Fruit fly (Drosophila melanogaster) whole organism, pupa: ENCODE results near the gene CadN.

Source experiments
- CG10348 ChIP-seq: fragments of 200-800 bp; sonication (Bioruptor generic); IDR thresholded peaks from 2 replicates; pipeline ENCODE4 v1.3.6; 2022; ENCODE audit warnings: missing biosample characterization, missing genetic modification characterization
- CG12605 ChIP-seq: fragments of 200-800 bp; sonication (Bioruptor generic); IDR thresholded peaks from 2 replicates; pipeline ENCODE4 v1.3.6; 2022; ENCODE audit warnings: missing biosample characterization, missing genetic modification characterization
- CG13204 ChIP-seq: fragments of 200-800 bp; sonication (Bioruptor generic); optimal IDR thresholded peaks from 2 replicates; lab custom pipeline; 2018; ENCODE audit warnings: missing biosample characterization, mild to moderate bottlenecking, missing genetic modification characterization, moderate library complexity
- CG14655 ChIP-seq: fragments of 200-800 bp; sonication (Bioruptor generic); optimal IDR thresholded peaks from 3 replicates; lab custom pipeline; 2017; ENCODE audit warnings: mild to moderate bottlenecking, missing biosample characterization, missing genetic modification reagents, missing genetic modification characterization
- CG15710 ChIP-seq: fragments of 200-800 bp; sonication (Bioruptor generic); optimal IDR thresholded peaks from 2 replicates; lab custom pipeline; 2018; ENCODE audit warnings: missing biosample characterization, mild to moderate bottlenecking, missing genetic modification characterization, moderate library complexity
- CG17806 ChIP-seq: fragments of 200-800 bp; sonication (Bioruptor generic); optimal IDR thresholded peaks from 2 replicates; lab custom pipeline; 2018; ENCODE audit warnings: missing biosample characterization, mild to moderate bottlenecking, missing genetic modification characterization, moderate library complexity
- CG32121 ChIP-seq: fragments of 200-800 bp; sonication (Bioruptor generic); IDR thresholded peaks from 2 replicates; pipeline ENCODE4 v1.3.6; 2022; ENCODE audit warnings: missing biosample characterization, missing genetic modification characterization
- CG34367 ChIP-seq: fragments of 200-800 bp; sonication (Bioruptor generic); optimal IDR thresholded peaks from 2 replicates; lab custom pipeline; 2018; ENCODE audit warnings: missing biosample characterization, mild to moderate bottlenecking, missing genetic modification characterization
- CG4496 ChIP-seq: fragments of 200-800 bp; sonication (Bioruptor generic); IDR thresholded peaks from 3 replicates; pipeline ENCODE4 v1.3.6; 2022; ENCODE audit warnings: missing biosample characterization, missing genetic modification characterization
- CG8159 ChIP-seq: fragments of 200-800 bp; sonication (Bioruptor generic); optimal IDR thresholded peaks from 3 replicates; lab custom pipeline; 2018; ENCODE audit warnings: missing biosample characterization, mild to moderate bottlenecking, missing genetic modification characterization, moderate library complexity
- CG8301 ChIP-seq: fragments of 200-800 bp; sonication (Bioruptor generic); optimal IDR thresholded peaks from 2 replicates; lab custom pipeline; 2018; ENCODE audit warnings: missing biosample characterization, mild to moderate bottlenecking, missing genetic modification characterization
- CG9948 ChIP-seq: fragments of 200-800 bp; sonication (Bioruptor generic); optimal IDR thresholded peaks from 2 replicates; lab custom pipeline; 2018; ENCODE audit warnings: missing biosample characterization, mild to moderate bottlenecking, missing genetic modification characterization, moderate library complexity
- D1 ChIP-seq: fragments of 200-800 bp; sonication (Bioruptor generic); optimal IDR thresholded peaks from 2 replicates; lab custom pipeline; 2018; ENCODE audit warnings: missing biosample characterization, mild to moderate bottlenecking, missing genetic modification characterization, moderate library complexity
- EcR ChIP-seq: fragments of 200-800 bp; sonication (Bioruptor generic); optimal IDR thresholded peaks from 3 replicates; lab custom pipeline; 2019; ENCODE audit warnings: missing biosample characterization, missing genetic modification characterization, mild to moderate bottlenecking, moderate library complexity, missing genetic modification reagents
- Ets98B ChIP-seq: fragments of 200-800 bp; sonication (Bioruptor generic); IDR thresholded peaks from 2 replicates; pipeline ENCODE4 v1.3.6; 2022; ENCODE audit warnings: missing biosample characterization, missing genetic modification characterization
- Pif1A ChIP-seq: fragments of 200-800 bp; sonication (Bioruptor generic); optimal IDR thresholded peaks from 3 replicates; lab custom pipeline; 2016; ENCODE audit warnings: missing biosample characterization, missing genetic modification characterization
- Pif1B ChIP-seq: fragments of 200-800 bp; sonication (Bioruptor generic); optimal IDR thresholded peaks from 3 replicates; lab custom pipeline; 2016; ENCODE audit warnings: missing biosample characterization, missing genetic modification characterization
- Snoo ChIP-seq: fragments of 200-800 bp; sonication (Bioruptor generic); optimal IDR thresholded peaks from 3 replicates; lab custom pipeline; 2017; ENCODE audit warnings: missing biosample characterization, mild to moderate bottlenecking, missing genetic modification characterization, inconsistent platforms
- fd96Ca ChIP-seq: fragments of 200-800 bp; sonication (Bioruptor generic); IDR thresholded peaks from 3 replicates; pipeline ENCODE4 v1.3.6; 2022; ENCODE audit warnings: missing biosample characterization, missing genetic modification characterization
- gl ChIP-seq: fragments of 200-800 bp; sonication (Bioruptor generic); optimal IDR thresholded peaks from 2 replicates; lab custom pipeline; 2018; ENCODE audit warnings: missing biosample characterization, mild to moderate bottlenecking, missing genetic modification characterization
- rn ChIP-seq: fragments of 200-800 bp; sonication (Bioruptor generic); IDR thresholded peaks from 2 replicates; pipeline ENCODE4 v1.3.6; 2022; ENCODE audit warnings: missing biosample characterization, missing genetic modification characterization

Gene CadN

DNA sequence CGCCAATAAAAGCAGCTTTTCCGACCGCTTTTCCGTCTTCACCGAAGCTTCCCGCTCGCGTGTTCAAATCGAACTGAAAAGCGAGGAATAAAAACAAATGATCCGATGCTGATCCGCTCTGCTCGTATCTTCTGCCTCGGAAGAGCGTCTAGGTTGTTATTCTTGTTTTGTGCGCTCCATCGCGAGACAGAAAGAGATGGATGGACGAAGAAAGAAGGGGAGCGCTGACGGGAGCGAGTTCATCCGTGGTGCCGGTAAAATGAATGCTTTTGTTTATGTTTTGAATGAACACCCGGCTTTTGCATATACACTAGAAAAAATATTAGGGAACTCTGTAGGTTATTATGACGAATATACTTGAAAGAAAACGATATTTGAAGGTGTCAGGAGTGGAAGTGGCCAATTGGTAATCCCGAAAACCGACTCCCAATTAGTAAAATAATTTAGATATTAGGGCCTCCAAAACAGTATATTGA lies at the start of gene CadN:
Gene CadN (minus strand): TSS at position 54 of the 476 bp plus-strand sequence.
- TF ChIP-seq CG32121 (GFP tag; lab: Robert Waterston, UW) (peak; percentile 81), CG12605 (GFP tag; lab: Robert Waterston, UW) (peak; percentile 94), CG34367 (tag; lab: Kevin White, UChicago) (peak; percentile 71), CG13204 (GFP tag; lab: Kevin White, UChicago) (peak; percentile 80), fd96Ca (GFP tag; lab: Robert Waterston, UW) (peak; percentile 87), CG8301 (tag; lab: Kevin White, UChicago) (peak; percentile 77), Pif1B (peak; percentile 73), rn (GFP tag; lab: Robert Waterston, UW) (peak; percentile 41; the same call in 1 of the 2 replicates), Ets98B (GFP tag; lab: Robert Waterston, UW) (peak; percentile 85), CG9948 (tag; lab: Kevin White, UChicago) (peak; percentile 27), Pif1A (peak; percentile 70), Snoo (tag; lab: Kevin White, UChicago) (peak; percentile 26), CG14655 (GFP tag; lab: Kevin White, UChicago) (peak; percentile 79), CG4496 (GFP tag; lab: Robert Waterston, UW) (peak; percentile 93), D1 (tag; lab: Kevin White, UChicago) (peak; percentile 47), CG17806 (tag; lab: Kevin White, UChicago) (peak; percentile 57), gl (peak; percentile 88), EcR (GFP tag; lab: Kevin White, UChicago) (peak; percentile 37), CG8159 (tag; lab: Kevin White, UChicago) (peak; percentile 49), CG10348 (no peak), CG15710 (peak; percentile 64)

DNA sequence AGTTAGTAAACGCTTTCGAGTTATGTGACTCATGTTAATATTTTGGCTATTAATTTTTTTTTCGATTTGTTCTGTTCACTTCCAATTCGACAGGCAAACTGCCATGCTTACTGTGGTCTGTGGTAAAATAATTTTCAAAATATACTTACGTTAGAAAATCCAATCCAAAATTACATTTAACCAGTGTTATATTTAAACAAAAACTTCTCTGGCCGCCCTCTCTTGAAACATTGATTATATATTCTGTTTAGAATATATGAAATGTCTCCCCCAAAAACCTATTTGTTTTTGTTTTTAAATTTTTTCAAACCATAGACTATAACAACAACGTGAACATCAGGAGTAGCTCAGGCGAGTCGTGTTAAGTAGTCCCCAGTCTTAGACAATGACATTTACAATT lies 34.4 kb upstream of the CadN start, which contains the start of gene CG42830:
Gene CG42830 (minus strand): TSS at position 101 of the 400 bp plus-strand sequence.
- TF ChIP-seq CG10348 (no peak), Ets98B (GFP tag; lab: Robert Waterston, UW) (no peak), CG34367 (tag; lab: Kevin White, UChicago) (no peak), CG4496 (GFP tag; lab: Robert Waterston, UW) (no peak), fd96Ca (GFP tag; lab: Robert Waterston, UW) (no peak), Snoo (tag; lab: Kevin White, UChicago) (no peak), CG8159 (tag; lab: Kevin White, UChicago) (no peak), CG15710 (no peak), gl (no peak), rn (GFP tag; lab: Robert Waterston, UW) (no peak), CG17806 (tag; lab: Kevin White, UChicago) (no peak), CG9948 (tag; lab: Kevin White, UChicago) (no peak), Pif1A (no peak), CG14655 (GFP tag; lab: Kevin White, UChicago) (no peak), Pif1B (no peak), CG12605 (GFP tag; lab: Robert Waterston, UW) (no peak), CG8301 (tag; lab: Kevin White, UChicago) (no peak), CG13204 (GFP tag; lab: Kevin White, UChicago) (no peak)
- TF ChIP-seq, all 21 proteins: peak for 0

dm6 chr2L:17803117-17803516 lies 25.0 kb upstream of the CadN start:
- TF ChIP-seq D1 (tag; lab: Kevin White, UChicago), result no peak
- TF ChIP-seq Snoo (tag; lab: Kevin White, UChicago), result no peak
- no peak for TF ChIP-seq Ets98B (GFP tag; lab: Robert Waterston, UW)
- no peak for TF ChIP-seq CG13204 (GFP tag; lab: Kevin White, UChicago)
- no peak for TF ChIP-seq CG12605 (GFP tag; lab: Robert Waterston, UW)
- no peak for TF ChIP-seq CG10348
- no peak for TF ChIP-seq CG4496 (GFP tag; lab: Robert Waterston, UW)
- TF ChIP-seq CG14655 (GFP tag; lab: Kevin White, UChicago), result no peak
- no peak for TF ChIP-seq CG15710
- TF ChIP-seq gl, result no peak
- no peak for TF ChIP-seq CG17806 (tag; lab: Kevin White, UChicago)
- TF ChIP-seq CG34367 (tag; lab: Kevin White, UChicago), result no peak
- TF ChIP-seq EcR (GFP tag; lab: Kevin White, UChicago), result no peak
- no peak for TF ChIP-seq CG8301 (tag; lab: Kevin White, UChicago)

dm6 chr2L:17784641-17785040 lies 6.5 kb upstream of the CadN start:
- TF ChIP-seq D1 (tag; lab: Kevin White, UChicago) (peak; percentile 56), CG13204 (GFP tag; lab: Kevin White, UChicago) (no peak)

- TF ChIP-seq Pif1B, result no peak
- no peak for TF ChIP-seq CG4496 (GFP tag; lab: Robert Waterston, UW)
- TF ChIP-seq fd96Ca (GFP tag; lab: Robert Waterston, UW), result no peak
Measured at dm6 chr2L:17783477-17783876, 5.3 kb upstream of the CadN start.

DNA sequence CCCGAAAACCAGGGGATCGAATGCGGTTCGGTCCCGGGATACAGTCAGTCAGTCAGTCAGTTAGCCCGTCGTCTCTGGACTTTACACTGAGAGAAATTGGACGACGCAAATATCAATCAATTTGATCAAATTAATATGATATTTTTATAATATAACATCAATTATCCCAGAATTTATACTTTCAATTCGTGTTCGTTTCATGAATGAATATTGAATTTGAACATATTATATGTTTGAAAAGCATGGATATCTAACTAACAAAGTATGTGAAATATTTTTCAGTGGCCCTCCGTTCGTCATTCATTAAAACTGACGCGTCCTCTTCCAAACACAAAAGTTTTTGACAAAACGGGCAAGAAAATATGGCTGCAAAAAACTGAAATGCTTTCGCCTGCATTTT lies 3.8 kb upstream of the CadN start:
- TF ChIP-seq CG14655 (GFP tag; lab: Kevin White, UChicago) (peak; percentile 8), Pif1A (peak; percentile 11), CG13204 (GFP tag; lab: Kevin White, UChicago) (no peak), Snoo (tag; lab: Kevin White, UChicago) (peak; percentile 54)
